Worm (Caenorhabditis elegans) whole organism, L4/young adult: ENCODE results near the gene unc-58.

Source experiments
- dao-5 ChIP-seq: sonication (generic microtip); optimal IDR thresholded peaks from 2 replicates; lab custom pipeline; 2016; ENCODE audit warnings: missing genotype, missing genetic modification characterization, moderate library complexity, missing compliant biosample characterization
- him-1 ChIP-seq: sonication (generic microtip); optimal IDR thresholded peaks from 2 replicates; lab custom pipeline; 2016; ENCODE audit warnings: missing genotype, missing genetic modification reagents, missing genetic modification characterization, missing compliant biosample characterization

ce11 chrX:10162476-10162875 lies 29.5 kb upstream of the unc-58 start:
- TF ChIP-seq him-1 (no peak), dao-5 (tag; lab: Kevin White, UChicago) (no peak)
